Worm (Caenorhabditis elegans) whole organism, L2 larva: ENCODE data around the gene sut-1.
"Not testable (repeated sequence)": the region's sequence is repeated elsewhere in the genome, so short reads cannot be mapped to it uniquely, and the experiment has no call there.

ENCODE experiments used
- C34F6.9 ChIP-seq: fragments of 150-350 bp; optimal IDR thresholded peaks from 2 replicates; lab custom pipeline; 2014; ENCODE audit warnings: missing biosample characterization, missing genetic modification characterization
- F13H6.1 ChIP-seq: sonication (generic microtip); optimal IDR thresholded peaks from 2 replicates; lab custom pipeline; 2016; ENCODE audit warnings: missing genetic modification characterization, missing compliant biosample characterization
- R02D3.7 ChIP-seq: fragments of 150-350 bp; optimal IDR thresholded peaks from 2 replicates; lab custom pipeline; 2014; ENCODE audit warnings: missing biosample characterization, missing genetic modification characterization
- ZK546.5 ChIP-seq: sonication (generic microtip); optimal IDR thresholded peaks from 2 replicates; lab custom pipeline; 2017; ENCODE audit warnings: missing biosample characterization, missing genetic modification characterization
- alr-1 ChIP-seq: fragments of 150-350 bp; optimal IDR thresholded peaks from 2 replicates; lab custom pipeline; 2014; ENCODE audit warnings: missing biosample characterization, missing genetic modification characterization
- aly-2 ChIP-seq: fragments of 150-350 bp; optimal IDR thresholded peaks from 2 replicates; lab custom pipeline; 2014; ENCODE audit warnings: missing biosample characterization, missing genetic modification characterization
- ama-1 ChIP-seq: fragments of 150-350 bp; optimal IDR thresholded peaks from 2 replicates; lab custom pipeline; 2018; ENCODE audit warnings: inconsistent platforms
- blmp-1 ChIP-seq: sonication (generic microtip); optimal IDR thresholded peaks from 2 replicates; lab custom pipeline; 2017; ENCODE audit warnings: missing genetic modification characterization, mild to moderate bottlenecking, missing compliant biosample characterization, antibody characterized with exemption, moderate library complexity; ENCODE audit not compliant: insufficient read depth
- ceh-82 ChIP-seq: fragments of 150-350 bp; optimal IDR thresholded peaks from 2 replicates; lab custom pipeline; 2014; ENCODE audit warnings: missing biosample characterization, missing genetic modification characterization
- crh-2 ChIP-seq: sonication (generic microtip); optimal IDR thresholded peaks from 2 replicates; lab custom pipeline; 2017; ENCODE audit warnings: missing biosample characterization, missing genetic modification characterization
- dmd-4 ChIP-seq: sonication (generic microtip); optimal IDR thresholded peaks from 2 replicates; lab custom pipeline; 2017; ENCODE audit warnings: missing biosample characterization, missing genetic modification characterization
- fos-1 ChIP-seq: fragments of 150-350 bp; optimal IDR thresholded peaks from 2 replicates; lab custom pipeline; 2014; ENCODE audit warnings: missing biosample characterization, missing genetic modification characterization
- gmeb-1 ChIP-seq: fragments of 150-350 bp; optimal IDR thresholded peaks from 2 replicates; lab custom pipeline; 2014; ENCODE audit warnings: missing biosample characterization, missing genetic modification characterization
- lin-13 ChIP-seq: fragments of 150-350 bp; optimal IDR thresholded peaks from 2 replicates; lab custom pipeline; 2014; ENCODE audit warnings: missing biosample characterization, missing genetic modification reagents, missing genetic modification characterization
- lin-39 ChIP-seq: fragments of 150-350 bp; optimal IDR thresholded peaks from 2 replicates; lab custom pipeline; 2014; ENCODE audit warnings: missing biosample characterization, missing genetic modification reagents, missing genetic modification characterization
- lsy-2 ChIP-seq, 2 experiments: fragments of 150-350 bp in 1 of 2; sonication (generic microtip) in 1 of 2; optimal IDR thresholded peaks; 2 replicates each; lab custom pipeline; 2014 to 2017; ENCODE audit warnings: missing biosample characterization in 2 of 2, missing genetic modification characterization in 2 of 2
- mab-5 ChIP-seq: fragments of 150-350 bp; optimal IDR thresholded peaks from 2 replicates; lab custom pipeline; 2014; ENCODE audit warnings: missing biosample characterization, missing genetic modification characterization
- mbf-1 ChIP-seq: sonication (generic microtip); optimal IDR thresholded peaks from 2 replicates; lab custom pipeline; 2017; ENCODE audit warnings: missing biosample characterization, missing genetic modification characterization
- mdl-1 ChIP-seq, 2 experiments: fragments of 150-350 bp in 1 of 2; sonication (generic microtip) in 1 of 2; optimal IDR thresholded peaks; 2 replicates each; lab custom pipeline; 2017; ENCODE audit warnings: missing biosample characterization in 2 of 2, missing genetic modification characterization in 2 of 2
- nhr-10 ChIP-seq: sonication (generic microtip); optimal IDR thresholded peaks from 2 replicates; lab custom pipeline; 2017; ENCODE audit warnings: missing biosample characterization, missing genetic modification characterization
- nhr-11 ChIP-seq: fragments of 150-350 bp; optimal IDR thresholded peaks from 2 replicates; lab custom pipeline; 2014; ENCODE audit warnings: missing biosample characterization, missing genetic modification characterization
- nhr-129 ChIP-seq: fragments of 150-350 bp; optimal IDR thresholded peaks from 2 replicates; lab custom pipeline; 2014; ENCODE audit warnings: missing biosample characterization, missing genetic modification characterization
- nhr-21 ChIP-seq: fragments of 150-350 bp; optimal IDR thresholded peaks from 2 replicates; lab custom pipeline; 2014; ENCODE audit warnings: missing biosample characterization, missing genetic modification characterization
- nhr-23 ChIP-seq: fragments of 150-350 bp; optimal IDR thresholded peaks from 2 replicates; lab custom pipeline; 2014; ENCODE audit warnings: missing biosample characterization, missing genetic modification reagents, missing genetic modification characterization
- nhr-237 ChIP-seq: fragments of 150-350 bp; optimal IDR thresholded peaks from 2 replicates; lab custom pipeline; 2014; ENCODE audit warnings: missing biosample characterization, missing genetic modification characterization
- nhr-25 ChIP-seq: fragments of 150-350 bp; sonication (generic microtip); optimal IDR thresholded peaks from 3 replicates; lab custom pipeline; 2014; ENCODE audit warnings: missing biosample characterization, missing genetic modification characterization
- nhr-77 ChIP-seq: fragments of 150-350 bp; optimal IDR thresholded peaks from 2 replicates; lab custom pipeline; 2014; ENCODE audit warnings: missing biosample characterization, missing genetic modification characterization
- skn-1 ChIP-seq: sonication (generic microtip); optimal IDR thresholded peaks from 2 replicates; lab custom pipeline; 2017; ENCODE audit warnings: missing biosample characterization, missing genetic modification characterization
- sma-3 ChIP-seq: sonication (generic microtip); optimal IDR thresholded peaks from 2 replicates; lab custom pipeline; 2016; ENCODE audit warnings: missing genetic modification reagents, missing genetic modification characterization, missing compliant biosample characterization
- sma-9 ChIP-seq, 2 experiments: fragments of 150-350 bp in 1 of 2; sonication (generic microtip) in 1 of 2; optimal IDR thresholded peaks; 2 replicates each; lab custom pipeline; 2014 to 2016; ENCODE audit warnings: missing genetic modification characterization in 2 of 2, mild to moderate bottlenecking in 1 of 2, missing biosample characterization in 1 of 2, missing compliant biosample characterization in 1 of 2, missing genetic modification reagents in 1 of 2, moderate library complexity in 1 of 2
- snpc-4 ChIP-seq: fragments of 150-350 bp; optimal IDR thresholded peaks from 2 replicates; lab custom pipeline; 2014; ENCODE audit warnings: missing biosample characterization, missing genetic modification characterization
- unc-55 ChIP-seq: fragments of 150-350 bp; sonication (generic microtip); optimal IDR thresholded peaks from 3 replicates; lab custom pipeline; 2014; ENCODE audit warnings: missing biosample characterization, missing genetic modification reagents, missing genetic modification characterization
- unc-62 ChIP-seq: fragments of 150-350 bp; optimal IDR thresholded peaks from 2 replicates; lab custom pipeline; 2014; ENCODE audit warnings: missing biosample characterization, missing genetic modification reagents, missing genetic modification characterization
- zag-1 ChIP-seq: fragments of 150-350 bp; optimal IDR thresholded peaks from 2 replicates; lab custom pipeline; 2014; ENCODE audit warnings: missing biosample characterization, missing genetic modification characterization
- ztf-1 ChIP-seq: fragments of 200-800 bp; sonication (Bioruptor generic); conservative IDR thresholded peaks from 2 replicates; pipeline ENCODE4 v1.3.6; 2022; ENCODE audit warnings: missing genetic modification characterization, missing compliant biosample characterization
- ztf-11 ChIP-seq: sonication (generic microtip); optimal IDR thresholded peaks from 2 replicates; lab custom pipeline; 2017; ENCODE audit warnings: missing biosample characterization, missing genetic modification characterization
- ztf-4 ChIP-seq: fragments of 150-350 bp; optimal IDR thresholded peaks from 2 replicates; lab custom pipeline; 2014; ENCODE audit warnings: missing biosample characterization, missing genetic modification characterization

Gene sut-1

DNA sequence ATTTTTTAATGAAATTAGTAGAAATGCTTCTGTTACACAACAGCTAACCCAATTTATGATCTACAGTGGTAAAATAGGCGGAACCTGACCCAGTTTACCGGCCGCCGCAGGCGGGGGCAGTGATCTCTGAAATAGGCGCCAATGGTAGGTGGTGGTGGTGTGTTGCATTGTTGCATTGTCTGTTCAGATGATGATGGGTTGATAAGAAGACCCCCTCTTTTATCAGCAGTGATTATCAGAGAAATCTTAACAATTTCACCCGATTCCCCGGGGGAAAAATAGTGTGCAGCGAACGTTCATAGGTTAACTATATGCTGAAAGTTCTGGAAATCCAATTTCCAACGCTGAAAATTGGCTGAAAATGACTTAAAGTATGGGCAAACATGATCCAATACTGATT lies 15.6 kb upstream of the sut-1 start:
- no peak for TF ChIP-seq mab-5 (tag; lab: Kevin White, UChicago)
- no peak for TF ChIP-seq ztf-11
- TF ChIP-seq sma-3 (GFP tag; lab: Kevin White, UChicago) = no peak
- TF ChIP-seq fos-1 (tag; lab: Kevin White, UChicago) = peak; percentile 60
- TF ChIP-seq nhr-129 = no peak
- no peak for TF ChIP-seq R02D3.7 (tag; lab: Kevin White, UChicago)
- TF ChIP-seq ztf-1 (GFP tag; lab: Robert Waterston, UW) = no peak
- no peak for TF ChIP-seq F13H6.1
- no peak for TF ChIP-seq nhr-11 (tag; lab: Kevin White, UChicago)
- TF ChIP-seq crh-2 (tag; lab: Kevin White, UChicago) = peak; percentile 4
- no peak for TF ChIP-seq alr-1
- TF ChIP-seq sma-9 (GFP tag; optimal IDR thresholded peaks at IDR 0.05; lab: Kevin White, UChicago) = peak; percentile 42
- no peak for TF ChIP-seq sma-9 (tag; optimal IDR thresholded peaks at IDR 0.05; lab: Kevin White, UChicago)
- TF ChIP-seq ceh-82 (tag; lab: Kevin White, UChicago) = no peak
- no peak for TF ChIP-seq aly-2 (tag; lab: Kevin White, UChicago)
- TF ChIP-seq lsy-2 (tag; optimal IDR thresholded peaks at IDR 0.05; lab: Kevin White, UChicago) = no peak

DNA sequence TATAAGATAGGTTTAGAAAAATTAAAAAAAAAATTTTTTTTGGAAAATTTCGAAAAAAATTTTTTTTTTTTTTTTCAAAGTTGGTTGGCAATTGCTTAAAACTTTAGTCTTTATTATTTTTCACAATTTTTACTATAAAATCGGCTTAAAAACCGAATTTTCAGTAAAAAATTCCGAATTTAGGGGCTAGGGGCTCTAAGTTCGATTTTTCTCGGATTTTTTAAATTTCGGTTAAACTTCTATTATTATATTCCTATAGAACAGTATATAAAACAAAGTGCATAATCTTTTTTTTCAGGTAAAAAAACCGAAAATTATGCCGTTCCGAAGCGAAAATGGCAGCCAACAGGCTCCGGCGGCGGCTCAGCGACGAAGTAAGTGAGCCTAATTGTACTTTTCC lies 13.4 kb upstream of the sut-1 start, which contains the start of gene pod-2:
pod-2 (plus strand) TSS at position 301 of the 400 bp plus-strand sequence.
- TF ChIP-seq gmeb-1 (no peak), ztf-4 (no peak), nhr-23 (tag; lab: Kevin White, UChicago) (no peak), ztf-11 (no peak), ZK546.5 (tag; lab: Kevin White, UChicago) (no peak), nhr-77 (tag; lab: Kevin White, UChicago) (no peak), aly-2 (tag; lab: Kevin White, UChicago) (no peak), unc-55 (no peak), mdl-1 (tag; optimal IDR thresholded peaks at IDR 0.05; lab: Kevin White, UChicago) (no peak), F13H6.1 (no peak), blmp-1 (no peak), snpc-4 (tag; lab: Kevin White, UChicago) (no peak), sma-9 (GFP tag; optimal IDR thresholded peaks at IDR 0.05; lab: Kevin White, UChicago) (no peak), sma-9 (tag; optimal IDR thresholded peaks at IDR 0.05; lab: Kevin White, UChicago) (no peak), nhr-237 (tag; lab: Kevin White, UChicago) (no peak), lin-39 (tag; lab: Kevin White, UChicago) (no peak), zag-1 (no peak), ama-1 (lab: Kevin White, UChicago) (no peak)
- TF ChIP-seq, all 48 proteins: peak for 0

DNA sequence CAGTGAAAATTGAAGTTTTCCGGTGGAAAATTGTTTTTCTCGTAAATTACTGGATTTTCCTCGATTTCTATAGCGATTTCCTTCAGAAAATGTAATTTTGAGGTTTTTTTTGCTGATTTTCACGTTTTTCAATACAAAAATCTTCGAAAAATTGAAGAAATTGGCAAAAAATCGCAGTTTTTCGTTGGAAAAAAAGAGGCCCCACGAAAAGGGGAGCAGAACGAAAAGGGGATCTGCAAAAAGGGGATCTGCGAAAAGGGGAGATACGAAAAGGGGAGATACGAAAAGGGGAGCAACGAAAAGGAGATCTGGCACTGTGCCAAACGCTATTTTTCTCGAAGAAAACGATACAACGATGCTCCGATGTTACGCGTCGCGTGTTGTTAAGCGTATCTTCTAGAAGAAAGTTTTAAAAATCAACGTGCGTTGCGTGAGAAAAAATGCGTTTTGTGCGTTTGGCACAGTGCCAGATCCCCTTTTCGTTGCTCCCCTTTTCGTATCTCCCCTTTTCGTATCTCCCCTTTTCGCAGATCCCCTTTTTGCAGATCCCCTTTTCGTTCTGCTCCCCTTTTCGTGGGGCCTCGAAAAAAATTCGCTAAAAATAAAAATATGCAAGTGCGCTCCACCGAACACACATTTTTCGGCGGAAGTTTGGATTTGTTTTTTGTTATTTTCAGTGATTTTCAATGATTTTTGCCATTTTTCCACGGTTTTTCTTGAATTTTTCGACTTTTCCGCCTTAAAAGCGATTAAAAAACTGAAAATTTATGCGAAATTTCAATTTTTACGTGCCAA lies 11.4 kb upstream of the sut-1 start:
- TF ChIP-seq lsy-2 (tag; optimal IDR thresholded peaks at IDR 0.05; lab: Kevin White, UChicago) = peak in 1 of 2 experiments; percentile 21
- TF ChIP-seq nhr-129 = peak; percentile 0
- peak; percentile 53 for TF ChIP-seq unc-55
- peak; percentile 20 for TF ChIP-seq sma-9 (GFP tag; optimal IDR thresholded peaks at IDR 0.05; lab: Kevin White, UChicago)
- TF ChIP-seq sma-9 (tag; optimal IDR thresholded peaks at IDR 0.05; lab: Kevin White, UChicago) = not testable (repeated sequence)
- peak; percentile 60 for TF ChIP-seq F13H6.1
- TF ChIP-seq sma-3 (GFP tag; lab: Kevin White, UChicago) = peak; percentile 74
- peak; percentile 23 for TF ChIP-seq nhr-21 (tag; lab: Kevin White, UChicago)
- peak; percentile 20 for TF ChIP-seq C34F6.9
- peak; percentile 71 for TF ChIP-seq gmeb-1
- peak; percentile 38 for TF ChIP-seq lin-13 (GFP tag; lab: Kevin White, UChicago)

DNA sequence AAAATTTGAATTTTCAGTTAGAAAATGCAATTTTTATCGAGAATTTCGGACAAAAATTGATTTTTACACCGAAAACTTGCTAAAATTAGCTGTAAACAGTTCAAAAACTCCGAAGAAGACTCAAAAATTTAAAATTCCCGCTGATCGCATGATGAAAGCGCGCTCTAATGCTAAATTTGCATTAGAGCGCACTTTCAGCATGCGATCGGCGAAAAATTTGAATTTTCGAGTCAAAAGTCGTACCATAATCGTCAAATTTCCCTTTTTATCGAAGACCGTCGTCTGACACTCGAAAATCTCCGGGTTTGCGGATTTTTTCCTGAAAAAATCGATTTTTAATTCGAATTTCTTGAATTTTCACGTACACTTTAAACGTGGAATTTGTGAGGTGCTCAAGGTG lies 10.2 kb upstream of the sut-1 start:
- TF ChIP-seq ztf-11 (no peak), ceh-82 (tag; lab: Kevin White, UChicago) (no peak), snpc-4 (tag; lab: Kevin White, UChicago) (no peak), zag-1 (no peak), nhr-21 (tag; lab: Kevin White, UChicago) (no peak), skn-1 (tag; lab: Kevin White, UChicago) (no peak), nhr-10 (tag; lab: Kevin White, UChicago) (no peak), nhr-23 (tag; lab: Kevin White, UChicago) (no peak), nhr-25 (tag; lab: Kevin White, UChicago) (no peak), aly-2 (tag; lab: Kevin White, UChicago) (no peak), unc-55 (no peak), dmd-4 (tag; lab: Kevin White, UChicago) (no peak), unc-62 (GFP tag; lab: Kevin White, UChicago) (no peak), nhr-77 (tag; lab: Kevin White, UChicago) (no peak), mdl-1 (tag; optimal IDR thresholded peaks at IDR 0.05; lab: Kevin White, UChicago) (no peak), mbf-1 (no peak), ZK546.5 (tag; lab: Kevin White, UChicago) (no peak), fos-1 (tag; lab: Kevin White, UChicago) (no peak), gmeb-1 (no peak), ztf-1 (GFP tag; lab: Robert Waterston, UW) (no peak)
